Fruit fly (Drosophila melanogaster) whole organism, embryonic: ENCODE results near the gene TotM.

Experiments used
- CG10267 ChIP-seq: fragments of 200-800 bp; sonication (Bioruptor generic); optimal IDR thresholded peaks from 2 replicates; lab custom pipeline; 2018; ENCODE audit warnings: missing biosample characterization, mild to moderate bottlenecking, missing genetic modification characterization, moderate library complexity
- CG11560 ChIP-seq: fragments of 200-800 bp; sonication (Bioruptor generic); IDR thresholded peaks from 3 replicates; pipeline ENCODE4 v1.3.6; 2022; ENCODE audit warnings: missing biosample characterization, missing genetic modification characterization
- CG14014 ChIP-seq: fragments of 200-800 bp; sonication (Bioruptor generic); IDR thresholded peaks from 2 replicates; pipeline ENCODE4 v1.3.6; 2022; ENCODE audit warnings: missing biosample characterization, missing genetic modification characterization
- CG15514 ChIP-seq: fragments of 200-800 bp; sonication (Bioruptor generic); optimal IDR thresholded peaks from 3 replicates; lab custom pipeline; 2017; ENCODE audit warnings: missing biosample characterization, missing genetic modification characterization, mild to moderate bottlenecking, moderate library complexity, missing genetic modification reagents
- CG15696 ChIP-seq: fragments of 200-800 bp; sonication (Bioruptor generic); optimal IDR thresholded peaks from 2 replicates; lab custom pipeline; 2019; ENCODE audit warnings: missing biosample characterization, mild to moderate bottlenecking, missing genetic modification characterization, moderate library complexity
- CG16779 ChIP-seq: fragments of 200-800 bp; sonication (Bioruptor generic); IDR thresholded peaks from 2 replicates; pipeline ENCODE4 v1.3.6; 2022; ENCODE audit warnings: missing biosample characterization, missing genetic modification characterization
- CG17186 ChIP-seq: fragments of 200-800 bp; sonication (Bioruptor generic); optimal IDR thresholded peaks from 3 replicates; lab custom pipeline; 2017; ENCODE audit warnings: missing biosample characterization, missing genetic modification reagents, missing genetic modification characterization
- CG2712 ChIP-seq: fragments of 200-800 bp; optimal IDR thresholded peaks from 3 replicates; lab custom pipeline; 2019; ENCODE audit warnings: missing biosample characterization, mild to moderate bottlenecking, missing genetic modification characterization, moderate library complexity
- CG32772 ChIP-seq: fragments of 200-800 bp; sonication (Bioruptor generic); IDR thresholded peaks from 2 replicates; pipeline ENCODE4 v1.3.6; 2022; ENCODE audit warnings: missing biosample characterization, missing genetic modification characterization
- CG34376 ChIP-seq: fragments of 200-800 bp; sonication (Bioruptor generic); optimal IDR thresholded peaks from 2 replicates; lab custom pipeline; 2018; ENCODE audit warnings: missing biosample characterization, mild to moderate bottlenecking, missing genetic modification characterization
- CG42726 ChIP-seq: fragments of 200-800 bp; sonication (Bioruptor generic); IDR thresholded peaks from 2 replicates; pipeline ENCODE4 v1.3.6; 2022; ENCODE audit warnings: missing biosample characterization, missing genetic modification characterization; ENCODE audit not compliant: partially characterized antibody
- CG5180 ChIP-seq: fragments of 200-800 bp; sonication (Bioruptor generic); optimal IDR thresholded peaks from 3 replicates; lab custom pipeline; 2017; ENCODE audit warnings: missing biosample characterization, missing genetic modification characterization, mild to moderate bottlenecking, moderate library complexity, missing genetic modification reagents
- CG6272 ChIP-seq: fragments of 200-800 bp; sonication (Bioruptor generic); IDR thresholded peaks from 2 replicates; pipeline ENCODE4 v1.3.6; 2022; ENCODE audit warnings: missing biosample characterization, missing genetic modification characterization
- CG6765 ChIP-seq: fragments of 200-800 bp; sonication (Bioruptor generic); optimal IDR thresholded peaks from 3 replicates; lab custom pipeline; 2017; ENCODE audit warnings: missing biosample characterization, mild to moderate bottlenecking, missing genetic modification characterization
- CG7271 ChIP-seq: fragments of 200-800 bp; sonication (Bioruptor generic); optimal IDR thresholded peaks from 2 replicates; lab custom pipeline; 2018; ENCODE audit warnings: missing biosample characterization, mild to moderate bottlenecking, missing genetic modification characterization, moderate library complexity
- CG7786 ChIP-seq: fragments of 200-800 bp; sonication (Bioruptor generic); optimal IDR thresholded peaks from 2 replicates; lab custom pipeline; 2016; ENCODE audit warnings: missing biosample characterization, missing genetic modification characterization
- CG7963 ChIP-seq: fragments of 200-800 bp; sonication (Bioruptor generic); IDR thresholded peaks from 3 replicates; pipeline ENCODE4 v1.3.6; 2022; ENCODE audit warnings: missing biosample characterization, missing genetic modification characterization; ENCODE audit not compliant: partially characterized antibody
- CG9932 ChIP-seq: fragments of 200-800 bp; sonication (Bioruptor generic); IDR thresholded peaks from 2 replicates; pipeline ENCODE4 v1.3.6; 2022; ENCODE audit warnings: missing biosample characterization, missing genetic modification characterization
- Doc3 ChIP-seq: fragments of 200-800 bp; sonication (Bioruptor generic); IDR thresholded peaks from 3 replicates; pipeline ENCODE4 v1.3.6; 2022; ENCODE audit warnings: missing biosample characterization, missing genetic modification characterization; ENCODE audit not compliant: partially characterized antibody
- Fer1 ChIP-seq: fragments of 200-800 bp; sonication (Bioruptor generic); optimal IDR thresholded peaks from 2 replicates; lab custom pipeline; 2017; ENCODE audit warnings: missing biosample characterization, mild to moderate bottlenecking, missing genetic modification characterization
- Fer2 ChIP-seq: fragments of 200-800 bp; sonication (Bioruptor generic); optimal IDR thresholded peaks from 2 replicates; lab custom pipeline; 2018; ENCODE audit warnings: missing biosample characterization, mild to moderate bottlenecking, missing genetic modification characterization, moderate library complexity
- Med ChIP-seq: fragments of 200-800 bp; sonication (Bioruptor generic); peaks from one replicate; lab custom pipeline; 2016; ENCODE audit warnings: missing biosample characterization, missing genetic modification characterization, mild to moderate bottlenecking, inconsistent platforms, moderate library complexity
- NC2α ChIP-seq: fragments of 200-800 bp; sonication (Bioruptor generic); optimal IDR thresholded peaks from 2 replicates; lab custom pipeline; 2016; ENCODE audit warnings: missing biosample characterization, missing genetic modification characterization
- NFAT ChIP-seq: fragments of 200-800 bp; sonication (Bioruptor generic); IDR thresholded peaks from 2 replicates; pipeline ENCODE4 v1.3.6; 2022; ENCODE audit warnings: missing biosample characterization, missing genetic modification characterization
- Pdp1 ChIP-seq, 2 experiments: fragments of 200-800 bp; sonication (Bioruptor generic); optimal IDR thresholded peaks; 3 replicates each; lab custom pipeline; 2016; ENCODE audit warnings: missing biosample characterization in 2 of 2, missing genetic modification characterization in 2 of 2, mild to moderate bottlenecking in 1 of 2, moderate library complexity in 1 of 2
- Sry-δ ChIP-seq: fragments of 200-800 bp; sonication (Bioruptor generic); optimal IDR thresholded peaks from 2 replicates; lab custom pipeline; 2016; ENCODE audit warnings: missing biosample characterization, missing genetic modification characterization
- ab ChIP-seq: fragments of 200-800 bp; sonication (Bioruptor generic); optimal IDR thresholded peaks from 2 replicates; lab custom pipeline; 2016; ENCODE audit warnings: missing biosample characterization, missing genetic modification characterization
- cg ChIP-seq: fragments of 200-800 bp; sonication (Bioruptor generic); optimal IDR thresholded peaks from 3 replicates; lab custom pipeline; 2019; ENCODE audit warnings: missing biosample characterization, mild to moderate bottlenecking, missing genetic modification characterization, moderate library complexity
- danr ChIP-seq: fragments of 200-800 bp; sonication (Bioruptor generic); IDR thresholded peaks from 2 replicates; pipeline ENCODE4 v1.3.6; 2022; ENCODE audit warnings: missing biosample characterization, missing genetic modification characterization
- ewg ChIP-seq: fragments of 200-800 bp; sonication (Bioruptor generic); optimal IDR thresholded peaks from 3 replicates; lab custom pipeline; 2017; ENCODE audit warnings: mild to moderate bottlenecking, missing biosample characterization, missing genetic modification reagents, missing genetic modification characterization
- exex ChIP-seq: fragments of 200-800 bp; sonication (Bioruptor generic); optimal IDR thresholded peaks from 4 replicates; lab custom pipeline; 2018; ENCODE audit warnings: missing biosample characterization, mild to moderate bottlenecking, missing genetic modification characterization, moderate library complexity
- nom ChIP-seq: fragments of 200-800 bp; sonication (Bioruptor generic); optimal IDR thresholded peaks from 2 replicates; lab custom pipeline; 2017; ENCODE audit warnings: missing biosample characterization, missing genetic modification characterization, mild to moderate bottlenecking, moderate library complexity, missing genetic modification reagents
- shn ChIP-seq: fragments of 200-800 bp; sonication (Bioruptor generic); optimal IDR thresholded peaks from 3 replicates; lab custom pipeline; 2016; ENCODE audit warnings: missing biosample characterization, missing genetic modification characterization
- sug ChIP-seq: fragments of 200-800 bp; optimal IDR thresholded peaks from 2 replicates; lab custom pipeline; 2019; ENCODE audit warnings: missing biosample characterization, mild to moderate bottlenecking, missing genetic modification characterization, moderate library complexity
- usp ChIP-seq: fragments of >200 bp; optimal IDR thresholded peaks from 2 replicates; lab custom pipeline; 2017; ENCODE audit warnings: missing biosample characterization, missing genetic modification characterization
- z ChIP-seq: fragments of 200-800 bp; sonication (Bioruptor generic); IDR thresholded peaks from 3 replicates; pipeline ENCODE4 v1.3.6; 2022; ENCODE audit warnings: missing biosample characterization, missing genetic modification characterization

TotM gene

DNA sequence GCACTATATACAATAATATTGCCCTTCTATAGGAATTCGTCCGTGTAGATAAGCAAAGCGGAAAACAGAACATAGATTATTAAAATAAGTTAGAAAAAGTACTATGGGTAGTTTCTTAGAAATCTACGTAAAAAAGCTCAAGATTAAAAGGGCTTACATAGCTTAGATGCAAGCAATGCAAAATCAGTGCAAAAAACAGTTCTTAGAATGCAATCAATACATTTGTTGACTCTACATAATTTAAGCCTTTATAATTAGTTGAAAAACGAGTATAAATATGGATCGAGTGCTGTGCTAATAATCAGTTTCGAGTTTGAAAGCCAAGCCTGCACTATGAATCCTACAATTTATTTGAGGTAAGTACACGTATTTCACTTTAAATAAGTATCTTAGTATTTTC lies at the start of gene TotM:
TSS of gene TotM (plus strand) at position 301 of the 400 bp plus-strand sequence.
- TF ChIP-seq Fer1 (no peak), CG9932 (no peak), Sry-δ (GFP tag; lab: Kevin White, UChicago) (no peak), CG15696 (tag; lab: Kevin White, UChicago) (no peak), CG10267 (tag; lab: Kevin White, UChicago) (no peak), shn (no peak), CG17186 (GFP tag; lab: Kevin White, UChicago) (no peak), CG7271 (tag; lab: Kevin White, UChicago) (no peak), Fer2 (tag; lab: Kevin White, UChicago) (no peak), NFAT (GFP tag; lab: Robert Waterston, UW) (no peak), CG16779 (GFP tag; lab: Robert Waterston, UW) (no peak), danr (GFP tag; lab: Robert Waterston, UW) (no peak)

DNA sequence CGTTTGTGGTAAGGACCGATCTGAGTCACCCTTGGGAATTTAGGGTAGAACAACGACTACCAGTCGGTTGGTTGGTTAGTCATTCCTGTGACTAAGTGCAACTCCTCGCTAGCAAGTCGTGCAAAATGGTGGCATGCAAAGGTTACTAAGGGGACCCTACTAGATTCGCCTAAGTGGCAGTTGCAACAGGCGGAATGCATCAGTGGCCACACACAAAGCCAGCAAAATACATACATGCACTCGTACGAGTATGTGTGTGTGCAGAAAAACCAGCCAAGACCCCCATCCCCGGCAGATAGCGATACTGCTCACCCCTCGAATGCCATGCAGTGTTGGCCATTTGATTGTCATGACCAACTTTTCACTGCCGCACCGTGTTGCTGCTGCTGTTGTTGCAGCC lies 44.8 kb upstream of the TotM start:
- TF ChIP-seq CG14014 = no peak
- no peak for TF ChIP-seq shn
- no peak for TF ChIP-seq CG7786 (GFP tag; lab: Kevin White, UChicago)
- no peak for TF ChIP-seq CG15696 (tag; lab: Kevin White, UChicago)
- TF ChIP-seq CG5180 (GFP tag; lab: Kevin White, UChicago) = peak; percentile 35
- TF ChIP-seq CG42726 = no peak
- TF ChIP-seq CG6272 (GFP tag; lab: Robert Waterston, UW) = no peak
- no peak for TF ChIP-seq z (GFP tag; lab: Robert Waterston, UW)
- no peak for TF ChIP-seq ab (GFP tag; lab: Kevin White, UChicago)
- 0 out of 3 replicates have a peak, but pooled peaks have one; percentile 16 for TF ChIP-seq Doc3
- TF ChIP-seq usp (GFP tag; lab: Kevin White, UChicago) = no peak
- no peak for TF ChIP-seq CG15514
- peak; percentile 64 for TF ChIP-seq nom (GFP tag; lab: Kevin White, UChicago)
- TF ChIP-seq CG2712 = no peak
- TF ChIP-seq CG6765 (GFP tag; lab: Kevin White, UChicago) = no peak
- no peak for TF ChIP-seq NC2α (GFP tag; lab: Kevin White, UChicago)

DNA sequence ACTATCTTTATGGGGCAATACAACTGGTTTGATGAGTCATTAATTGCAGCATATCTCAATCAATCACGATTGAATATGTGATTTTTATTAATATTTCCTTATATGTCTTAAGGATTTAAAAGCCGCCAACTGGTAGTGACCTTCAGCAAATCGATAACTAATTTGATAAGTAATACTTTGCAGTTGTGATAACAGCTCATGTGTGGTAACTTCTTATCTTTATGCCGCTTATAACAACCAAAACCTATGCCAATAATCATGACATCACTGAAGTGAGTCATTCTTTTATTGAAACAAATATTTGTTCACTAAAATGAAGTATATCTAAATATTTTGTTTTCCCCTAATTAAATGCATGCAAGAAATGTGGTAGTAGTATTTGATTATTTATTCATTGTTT lies 43.8 kb upstream of the TotM start:
- TF ChIP-seq CG11560 (tag; lab: Robert Waterston, UW) (no peak), sug (tag; lab: Kevin White, UChicago) (peak; percentile 95), exex (tag; lab: Kevin White, UChicago) (peak; percentile 48), Pdp1 (GFP tag; optimal IDR thresholded peaks at IDR 0.05; lab: Kevin White, UChicago) (peak in 1 of 2 experiments; percentile 29), CG34376 (peak; percentile 0), cg (no peak)

dm6 chr2L:5286572-5286971 lies 43.1 kb upstream of the TotM start:
- TF ChIP-seq CG32772 (GFP tag; lab: Robert Waterston, UW) (no peak), ewg (GFP tag; lab: Kevin White, UChicago) (no peak), Med (GFP tag; lab: Kevin White, UChicago) (peak; percentile 68), CG7963 (0 out of 3 replicates have a peak, but pooled peaks have one; percentile 35)
